Worm (Caenorhabditis elegans) whole organism, L2 larva: ENCODE measurements around the gene nog-1.

Experiments
- C34F6.9 ChIP-seq: fragments of 150-350 bp; optimal IDR thresholded peaks from 2 replicates; lab custom pipeline; 2014; ENCODE audit warnings: missing biosample characterization, missing genetic modification characterization
- F13H6.1 ChIP-seq: sonication (generic microtip); optimal IDR thresholded peaks from 2 replicates; lab custom pipeline; 2016; ENCODE audit warnings: missing genetic modification characterization, missing compliant biosample characterization
- R02D3.7 ChIP-seq: fragments of 150-350 bp; optimal IDR thresholded peaks from 2 replicates; lab custom pipeline; 2014; ENCODE audit warnings: missing biosample characterization, missing genetic modification characterization
- Y55F3AM.14 ChIP-seq: fragments of 200-800 bp; sonication (Bioruptor generic); optimal IDR thresholded peaks from 2 replicates; lab custom pipeline; 2018; ENCODE audit warnings: mild to moderate bottlenecking, missing genetic modification characterization, missing compliant biosample characterization
- ZK546.5 ChIP-seq: sonication (generic microtip); optimal IDR thresholded peaks from 2 replicates; lab custom pipeline; 2017; ENCODE audit warnings: missing biosample characterization, missing genetic modification characterization
- alr-1 ChIP-seq: fragments of 150-350 bp; optimal IDR thresholded peaks from 2 replicates; lab custom pipeline; 2014; ENCODE audit warnings: missing biosample characterization, missing genetic modification characterization
- aly-2 ChIP-seq: fragments of 150-350 bp; optimal IDR thresholded peaks from 2 replicates; lab custom pipeline; 2014; ENCODE audit warnings: missing biosample characterization, missing genetic modification characterization
- blmp-1 ChIP-seq: sonication (generic microtip); optimal IDR thresholded peaks from 2 replicates; lab custom pipeline; 2017; ENCODE audit warnings: missing genetic modification characterization, mild to moderate bottlenecking, missing compliant biosample characterization, antibody characterized with exemption, moderate library complexity; ENCODE audit not compliant: insufficient read depth
- ceh-16 ChIP-seq: fragments of 150-350 bp; optimal IDR thresholded peaks from 2 replicates; lab custom pipeline; 2014; ENCODE audit warnings: missing biosample characterization, missing genetic modification characterization
- dmd-4 ChIP-seq: sonication (generic microtip); optimal IDR thresholded peaks from 2 replicates; lab custom pipeline; 2017; ENCODE audit warnings: missing biosample characterization, missing genetic modification characterization
- egl-27 ChIP-seq: sonication (generic microtip); optimal IDR thresholded peaks from 3 replicates; lab custom pipeline; 2017; ENCODE audit warnings: missing biosample characterization, missing genetic modification reagents, missing genetic modification characterization
- elt-3 ChIP-seq: sonication (generic microtip); optimal IDR thresholded peaks from 2 replicates; lab custom pipeline; 2017; ENCODE audit warnings: missing biosample characterization, missing genetic modification characterization
- fos-1 ChIP-seq: fragments of 150-350 bp; optimal IDR thresholded peaks from 2 replicates; lab custom pipeline; 2014; ENCODE audit warnings: missing biosample characterization, missing genetic modification characterization
- gmeb-1 ChIP-seq: fragments of 150-350 bp; optimal IDR thresholded peaks from 2 replicates; lab custom pipeline; 2014; ENCODE audit warnings: missing biosample characterization, missing genetic modification characterization
- lin-11 ChIP-seq: fragments of 150-350 bp; sonication (generic microtip); optimal IDR thresholded peaks from 2 replicates; lab custom pipeline; 2014; ENCODE audit warnings: missing biosample characterization, missing genetic modification characterization, inconsistent platforms, mixed read lengths
- lin-13 ChIP-seq: fragments of 150-350 bp; optimal IDR thresholded peaks from 2 replicates; lab custom pipeline; 2014; ENCODE audit warnings: missing biosample characterization, missing genetic modification reagents, missing genetic modification characterization
- lsy-2 ChIP-seq, 2 experiments: fragments of 150-350 bp in 1 of 2; sonication (generic microtip) in 1 of 2; optimal IDR thresholded peaks; 2 replicates each; lab custom pipeline; 2014 to 2017; ENCODE audit warnings: missing biosample characterization in 2 of 2, missing genetic modification characterization in 2 of 2
- mbf-1 ChIP-seq: sonication (generic microtip); optimal IDR thresholded peaks from 2 replicates; lab custom pipeline; 2017; ENCODE audit warnings: missing biosample characterization, missing genetic modification characterization
- mdl-1 ChIP-seq, 2 experiments: fragments of 150-350 bp in 1 of 2; sonication (generic microtip) in 1 of 2; optimal IDR thresholded peaks; 2 replicates each; lab custom pipeline; 2017; ENCODE audit warnings: missing biosample characterization in 2 of 2, missing genetic modification characterization in 2 of 2
- nhr-10 ChIP-seq: sonication (generic microtip); optimal IDR thresholded peaks from 2 replicates; lab custom pipeline; 2017; ENCODE audit warnings: missing biosample characterization, missing genetic modification characterization
- nhr-12 ChIP-seq: fragments of 150-350 bp; optimal IDR thresholded peaks from 2 replicates; lab custom pipeline; 2014; ENCODE audit warnings: missing biosample characterization, missing genetic modification characterization
- nhr-129 ChIP-seq: fragments of 150-350 bp; optimal IDR thresholded peaks from 2 replicates; lab custom pipeline; 2014; ENCODE audit warnings: missing biosample characterization, missing genetic modification characterization
- nhr-21 ChIP-seq: fragments of 150-350 bp; optimal IDR thresholded peaks from 2 replicates; lab custom pipeline; 2014; ENCODE audit warnings: missing biosample characterization, missing genetic modification characterization
- nhr-23 ChIP-seq: fragments of 150-350 bp; optimal IDR thresholded peaks from 2 replicates; lab custom pipeline; 2014; ENCODE audit warnings: missing biosample characterization, missing genetic modification reagents, missing genetic modification characterization
- nhr-237 ChIP-seq: fragments of 150-350 bp; optimal IDR thresholded peaks from 2 replicates; lab custom pipeline; 2014; ENCODE audit warnings: missing biosample characterization, missing genetic modification characterization
- nhr-77 ChIP-seq: fragments of 150-350 bp; optimal IDR thresholded peaks from 2 replicates; lab custom pipeline; 2014; ENCODE audit warnings: missing biosample characterization, missing genetic modification characterization
- peb-1 ChIP-seq: fragments of 150-350 bp; optimal IDR thresholded peaks from 2 replicates; lab custom pipeline; 2014; ENCODE audit warnings: missing biosample characterization, missing genetic modification characterization
- sem-4 ChIP-seq: fragments of 150-350 bp; optimal IDR thresholded peaks from 2 replicates; lab custom pipeline; 2014; ENCODE audit warnings: missing biosample characterization, missing genetic modification reagents, missing genetic modification characterization
- skn-1 ChIP-seq: sonication (generic microtip); optimal IDR thresholded peaks from 2 replicates; lab custom pipeline; 2017; ENCODE audit warnings: missing biosample characterization, missing genetic modification characterization
- snpc-4 ChIP-seq: fragments of 150-350 bp; optimal IDR thresholded peaks from 2 replicates; lab custom pipeline; 2014; ENCODE audit warnings: missing biosample characterization, missing genetic modification characterization
- unc-39 ChIP-seq: fragments of 150-350 bp; optimal IDR thresholded peaks from 2 replicates; lab custom pipeline; 2014; ENCODE audit warnings: missing biosample characterization, missing genetic modification characterization
- ztf-1 ChIP-seq: fragments of 200-800 bp; sonication (Bioruptor generic); conservative IDR thresholded peaks from 2 replicates; pipeline ENCODE4 v1.3.6; 2022; ENCODE audit warnings: missing genetic modification characterization, missing compliant biosample characterization
- ztf-11 ChIP-seq: sonication (generic microtip); optimal IDR thresholded peaks from 2 replicates; lab custom pipeline; 2017; ENCODE audit warnings: missing biosample characterization, missing genetic modification characterization
- ztf-4 ChIP-seq: fragments of 150-350 bp; optimal IDR thresholded peaks from 2 replicates; lab custom pipeline; 2014; ENCODE audit warnings: missing biosample characterization, missing genetic modification characterization

Gene nog-1

DNA sequence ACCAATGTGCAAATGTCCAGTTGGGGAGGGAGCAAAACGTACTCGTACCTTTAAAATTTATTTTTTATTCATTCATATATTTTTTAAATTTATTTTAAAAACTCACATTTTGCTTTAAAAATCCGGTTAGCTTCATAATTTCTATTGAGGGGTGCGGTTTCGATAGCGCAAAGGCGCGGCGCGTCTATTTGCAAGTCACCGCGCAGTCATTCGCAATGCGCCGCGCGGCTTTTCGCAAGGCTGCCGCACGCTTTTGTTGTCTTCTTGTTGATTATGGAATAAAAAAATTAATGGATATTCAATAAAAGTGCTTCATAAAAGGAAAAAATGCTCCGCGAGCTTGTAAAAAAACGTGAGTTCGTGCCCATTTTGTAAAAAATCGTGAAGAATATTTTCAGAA lies 3.4 kb upstream of the nog-1 start, which contains the start of the genes ears-2 and uncp-18 (continued):
- TF ChIP-seq sem-4 (tag; lab: Kevin White, UChicago) (peak; percentile 88), elt-3 (tag; lab: Kevin White, UChicago) (no peak), ztf-11 (tag; lab: Kevin White, UChicago) (peak; percentile 23)

ce11 chrIV:396373-396772 lies 2.7 kb downstream of the nog-1 start, which contains the start of gene rrp-8:
rrp-8 (plus strand) TSS chrIV:396545.
- TF ChIP-seq ZK546.5 (tag; lab: Kevin White, UChicago) = no peak
- no peak for TF ChIP-seq lsy-2 (tag; optimal IDR thresholded peaks at IDR 0.05; lab: Kevin White, UChicago)
- TF ChIP-seq nhr-23 = no peak
- TF ChIP-seq nhr-21 (tag; lab: Kevin White, UChicago) = no peak
- TF ChIP-seq sem-4 (tag; lab: Kevin White, UChicago) = no peak
- no peak for TF ChIP-seq nhr-10 (tag; lab: Kevin White, UChicago)
- TF ChIP-seq dmd-4 (tag; lab: Kevin White, UChicago) = no peak
- TF ChIP-seq nhr-129 = no peak
- no peak for TF ChIP-seq aly-2 (tag; lab: Kevin White, UChicago)
- TF ChIP-seq nhr-12 (tag; lab: Kevin White, UChicago) = no peak
- TF ChIP-seq nhr-77 (tag; lab: Kevin White, UChicago) = no peak
- no peak for TF ChIP-seq blmp-1
- TF ChIP-seq ztf-1 = no peak
- no peak for TF ChIP-seq C34F6.9 (tag; lab: Kevin White, UChicago)
- TF ChIP-seq gmeb-1 (tag; lab: Kevin White, UChicago) = no peak
- TF ChIP-seq egl-27 (tag; lab: Kevin White, UChicago) = no peak
- TF ChIP-seq R02D3.7 = no peak
- no peak for TF ChIP-seq alr-1 (tag; lab: Kevin White, UChicago)
- TF ChIP-seq skn-1 (tag; lab: Kevin White, UChicago) = no peak
- no peak for TF ChIP-seq nhr-237 (tag; lab: Kevin White, UChicago)

- TF ChIP-seq sem-4 (tag; lab: Kevin White, UChicago) (no peak), nhr-12 (tag; lab: Kevin White, UChicago) (no peak), F13H6.1 (tag; lab: Kevin White, UChicago) (no peak), unc-39 (tag; lab: Kevin White, UChicago) (no peak), nhr-21 (tag; lab: Kevin White, UChicago) (no peak), Y55F3AM.14 (GFP tag; lab: Kevin White, UChicago) (no peak), lin-11 (tag; lab: Kevin White, UChicago) (no peak), mbf-1 (no peak), dmd-4 (tag; lab: Kevin White, UChicago) (no peak)
Measured at ce11 chrIV:401395-401794, 7.7 kb downstream of the nog-1 start, which contains the start of gene gpa-4. gpa-4 (plus strand) TSS chrIV:401695.

ce11 chrIV:408892-409291 lies 15.2 kb downstream of the nog-1 start:
- TF ChIP-seq lin-13 (GFP tag; lab: Kevin White, UChicago) (no peak), fos-1 (peak; percentile 96), gmeb-1 (tag; lab: Kevin White, UChicago) (no peak)

DNA sequence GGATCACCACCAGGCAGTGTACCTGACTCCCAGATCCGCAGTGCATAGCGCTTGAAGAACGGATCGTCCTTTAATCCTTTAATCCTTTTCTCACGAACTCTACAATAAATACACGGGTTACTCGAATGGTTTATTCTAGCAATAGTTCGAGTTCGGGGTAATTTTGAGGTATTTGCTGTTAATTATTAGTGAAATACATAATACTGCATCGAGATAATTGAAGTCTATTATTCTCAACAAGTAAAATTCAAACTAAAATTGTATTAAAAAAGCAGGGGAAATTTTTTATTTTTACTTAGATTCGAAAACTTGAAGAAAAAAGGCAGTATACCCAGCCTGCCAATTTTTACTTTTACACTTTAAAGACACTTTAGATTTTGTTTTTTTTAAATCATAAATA lies 16.3 kb downstream of the nog-1 start, which contains the start of gene kgb-1:
Gene kgb-1, minus strand, starts transcription at position 101 of the 400 bp plus-strand sequence.
- no peak for TF ChIP-seq aly-2 (tag; lab: Kevin White, UChicago)
- no peak for TF ChIP-seq lsy-2 (tag; optimal IDR thresholded peaks at IDR 0.05; lab: Kevin White, UChicago)
- TF ChIP-seq nhr-10 (tag; lab: Kevin White, UChicago) = no peak
- no peak for TF ChIP-seq lin-13 (GFP tag; lab: Kevin White, UChicago)
- TF ChIP-seq ceh-16 (tag; lab: Kevin White, UChicago) = no peak
- no peak for TF ChIP-seq F13H6.1 (tag; lab: Kevin White, UChicago)
- no peak for TF ChIP-seq mbf-1
- TF ChIP-seq mdl-1 (tag; optimal IDR thresholded peaks at IDR 0.05; lab: Kevin White, UChicago) = no peak
- TF ChIP-seq snpc-4 (tag; lab: Kevin White, UChicago) = no peak
- TF ChIP-seq dmd-4 (tag; lab: Kevin White, UChicago) = no peak
- TF ChIP-seq unc-39 (tag; lab: Kevin White, UChicago) = no peak
- TF ChIP-seq blmp-1 = no peak
- TF ChIP-seq Y55F3AM.14 (GFP tag; lab: Kevin White, UChicago) = no peak
- TF ChIP-seq sem-4 (tag; lab: Kevin White, UChicago) = no peak
- TF ChIP-seq ztf-4 (tag; lab: Kevin White, UChicago) = no peak
- no peak for TF ChIP-seq peb-1 (tag; lab: Kevin White, UChicago)
- no peak for TF ChIP-seq nhr-77 (tag; lab: Kevin White, UChicago)
